Fruit fly (Drosophila melanogaster) whole organism, pupa: ENCODE measurements around the gene CG4186.

Experiments
- CG10348 ChIP-seq: fragments of 200-800 bp; sonication (Bioruptor generic); IDR thresholded peaks from 2 replicates; pipeline ENCODE4 v1.3.6; 2022; ENCODE audit warnings: missing biosample characterization, missing genetic modification characterization
- CG12605 ChIP-seq: fragments of 200-800 bp; sonication (Bioruptor generic); IDR thresholded peaks from 2 replicates; pipeline ENCODE4 v1.3.6; 2022; ENCODE audit warnings: missing biosample characterization, missing genetic modification characterization
- CG13204 ChIP-seq: fragments of 200-800 bp; sonication (Bioruptor generic); optimal IDR thresholded peaks from 2 replicates; lab custom pipeline; 2018; ENCODE audit warnings: missing biosample characterization, mild to moderate bottlenecking, missing genetic modification characterization, moderate library complexity
- CG14655 ChIP-seq: fragments of 200-800 bp; sonication (Bioruptor generic); optimal IDR thresholded peaks from 3 replicates; lab custom pipeline; 2017; ENCODE audit warnings: mild to moderate bottlenecking, missing biosample characterization, missing genetic modification reagents, missing genetic modification characterization
- CG15710 ChIP-seq: fragments of 200-800 bp; sonication (Bioruptor generic); optimal IDR thresholded peaks from 2 replicates; lab custom pipeline; 2018; ENCODE audit warnings: missing biosample characterization, mild to moderate bottlenecking, missing genetic modification characterization, moderate library complexity
- CG17806 ChIP-seq: fragments of 200-800 bp; sonication (Bioruptor generic); optimal IDR thresholded peaks from 2 replicates; lab custom pipeline; 2018; ENCODE audit warnings: missing biosample characterization, mild to moderate bottlenecking, missing genetic modification characterization, moderate library complexity
- CG32121 ChIP-seq: fragments of 200-800 bp; sonication (Bioruptor generic); IDR thresholded peaks from 2 replicates; pipeline ENCODE4 v1.3.6; 2022; ENCODE audit warnings: missing biosample characterization, missing genetic modification characterization
- CG34367 ChIP-seq: fragments of 200-800 bp; sonication (Bioruptor generic); optimal IDR thresholded peaks from 2 replicates; lab custom pipeline; 2018; ENCODE audit warnings: missing biosample characterization, mild to moderate bottlenecking, missing genetic modification characterization
- CG4496 ChIP-seq: fragments of 200-800 bp; sonication (Bioruptor generic); IDR thresholded peaks from 3 replicates; pipeline ENCODE4 v1.3.6; 2022; ENCODE audit warnings: missing biosample characterization, missing genetic modification characterization
- CG8159 ChIP-seq: fragments of 200-800 bp; sonication (Bioruptor generic); optimal IDR thresholded peaks from 3 replicates; lab custom pipeline; 2018; ENCODE audit warnings: missing biosample characterization, mild to moderate bottlenecking, missing genetic modification characterization, moderate library complexity
- CG8301 ChIP-seq: fragments of 200-800 bp; sonication (Bioruptor generic); optimal IDR thresholded peaks from 2 replicates; lab custom pipeline; 2018; ENCODE audit warnings: missing biosample characterization, mild to moderate bottlenecking, missing genetic modification characterization
- CG9948 ChIP-seq: fragments of 200-800 bp; sonication (Bioruptor generic); optimal IDR thresholded peaks from 2 replicates; lab custom pipeline; 2018; ENCODE audit warnings: missing biosample characterization, mild to moderate bottlenecking, missing genetic modification characterization, moderate library complexity
- D1 ChIP-seq: fragments of 200-800 bp; sonication (Bioruptor generic); optimal IDR thresholded peaks from 2 replicates; lab custom pipeline; 2018; ENCODE audit warnings: missing biosample characterization, mild to moderate bottlenecking, missing genetic modification characterization, moderate library complexity
- EcR ChIP-seq: fragments of 200-800 bp; sonication (Bioruptor generic); optimal IDR thresholded peaks from 3 replicates; lab custom pipeline; 2019; ENCODE audit warnings: missing biosample characterization, missing genetic modification characterization, mild to moderate bottlenecking, moderate library complexity, missing genetic modification reagents
- Ets98B ChIP-seq: fragments of 200-800 bp; sonication (Bioruptor generic); IDR thresholded peaks from 2 replicates; pipeline ENCODE4 v1.3.6; 2022; ENCODE audit warnings: missing biosample characterization, missing genetic modification characterization
- Pif1A ChIP-seq: fragments of 200-800 bp; sonication (Bioruptor generic); optimal IDR thresholded peaks from 3 replicates; lab custom pipeline; 2016; ENCODE audit warnings: missing biosample characterization, missing genetic modification characterization
- Pif1B ChIP-seq: fragments of 200-800 bp; sonication (Bioruptor generic); optimal IDR thresholded peaks from 3 replicates; lab custom pipeline; 2016; ENCODE audit warnings: missing biosample characterization, missing genetic modification characterization
- Snoo ChIP-seq: fragments of 200-800 bp; sonication (Bioruptor generic); optimal IDR thresholded peaks from 3 replicates; lab custom pipeline; 2017; ENCODE audit warnings: missing biosample characterization, mild to moderate bottlenecking, missing genetic modification characterization, inconsistent platforms
- fd96Ca ChIP-seq: fragments of 200-800 bp; sonication (Bioruptor generic); IDR thresholded peaks from 3 replicates; pipeline ENCODE4 v1.3.6; 2022; ENCODE audit warnings: missing biosample characterization, missing genetic modification characterization
- gl ChIP-seq: fragments of 200-800 bp; sonication (Bioruptor generic); optimal IDR thresholded peaks from 2 replicates; lab custom pipeline; 2018; ENCODE audit warnings: missing biosample characterization, mild to moderate bottlenecking, missing genetic modification characterization
- rn ChIP-seq: fragments of 200-800 bp; sonication (Bioruptor generic); IDR thresholded peaks from 2 replicates; pipeline ENCODE4 v1.3.6; 2022; ENCODE audit warnings: missing biosample characterization, missing genetic modification characterization

Gene CG4186

dm6 chr3L:20733530-20734257 lies 35.7 kb upstream of the CG4186 start:
- TF ChIP-seq fd96Ca (GFP tag; lab: Robert Waterston, UW) (peak; percentile 53; the same call in 1 of the 3 replicates), CG13204 (GFP tag; lab: Kevin White, UChicago) (peak; percentile 83), CG4496 (GFP tag; lab: Robert Waterston, UW) (peak; percentile 40; the same call in 1 of the 3 replicates), EcR (GFP tag; lab: Kevin White, UChicago) (peak; percentile 53), CG14655 (GFP tag; lab: Kevin White, UChicago) (peak; percentile 8), CG17806 (tag; lab: Kevin White, UChicago) (no peak), CG10348 (GFP tag; lab: Robert Waterston, UW) (no peak)

- TF ChIP-seq Ets98B (no peak), fd96Ca (GFP tag; lab: Robert Waterston, UW) (no peak), Pif1B (GFP tag; lab: Kevin White, UChicago) (no peak), CG8159 (tag; lab: Kevin White, UChicago) (no peak), CG8301 (tag; lab: Kevin White, UChicago) (no peak), CG13204 (GFP tag; lab: Kevin White, UChicago) (no peak), CG32121 (GFP tag; lab: Robert Waterston, UW) (no peak), CG9948 (tag; lab: Kevin White, UChicago) (no peak), rn (GFP tag; lab: Robert Waterston, UW) (no peak), D1 (tag; lab: Kevin White, UChicago) (no peak), CG10348 (GFP tag; lab: Robert Waterston, UW) (no peak), CG17806 (tag; lab: Kevin White, UChicago) (no peak), gl (tag; lab: Kevin White, UChicago) (no peak), Snoo (no peak), CG15710 (tag; lab: Kevin White, UChicago) (no peak), Pif1A (GFP tag; lab: Kevin White, UChicago) (no peak), EcR (GFP tag; lab: Kevin White, UChicago) (no peak), CG14655 (GFP tag; lab: Kevin White, UChicago) (no peak), CG4496 (GFP tag; lab: Robert Waterston, UW) (no peak), CG12605 (GFP tag; lab: Robert Waterston, UW) (no peak)
Observed at dm6 chr3L:20734258-20734624, 35.1 kb upstream of the CG4186 start.

dm6 chr3L:20736266-20736665 lies 33.1 kb upstream of the CG4186 start:
- TF ChIP-seq fd96Ca (GFP tag; lab: Robert Waterston, UW) = no peak
- TF ChIP-seq Pif1A (GFP tag; lab: Kevin White, UChicago) = no peak
- no peak for TF ChIP-seq EcR (GFP tag; lab: Kevin White, UChicago)
- TF ChIP-seq rn (GFP tag; lab: Robert Waterston, UW) = no peak

- TF ChIP-seq CG4496 (GFP tag; lab: Robert Waterston, UW) (0 out of 3 replicates have a peak, but pooled peaks have one; percentile 37), gl (tag; lab: Kevin White, UChicago) (peak; percentile 13), Snoo (no peak), EcR (GFP tag; lab: Kevin White, UChicago) (peak; percentile 47), CG15710 (tag; lab: Kevin White, UChicago) (no peak), CG8159 (tag; lab: Kevin White, UChicago) (peak; percentile 17)
Observed at dm6 chr3L:20737346-20737745, 32.0 kb upstream of the CG4186 start.

dm6 chr3L:20739414-20739813 lies 30.0 kb upstream of the CG4186 start, which contains the start of gene Gr77a:
Gr77a (minus strand) TSS chr3L:20739430.
- TF ChIP-seq Snoo (no peak), CG17806 (tag; lab: Kevin White, UChicago) (peak; percentile 49), fd96Ca (GFP tag; lab: Robert Waterston, UW) (no peak), Ets98B (no peak), rn (GFP tag; lab: Robert Waterston, UW) (no peak), D1 (tag; lab: Kevin White, UChicago) (no peak), CG12605 (GFP tag; lab: Robert Waterston, UW) (no peak), CG14655 (GFP tag; lab: Kevin White, UChicago) (peak; percentile 29), CG32121 (GFP tag; lab: Robert Waterston, UW) (no peak), CG8301 (tag; lab: Kevin White, UChicago) (no peak), Pif1B (GFP tag; lab: Kevin White, UChicago) (peak; percentile 38), CG10348 (GFP tag; lab: Robert Waterston, UW) (no peak), CG13204 (GFP tag; lab: Kevin White, UChicago) (no peak), CG34367 (tag; lab: Kevin White, UChicago) (peak; percentile 1), EcR (GFP tag; lab: Kevin White, UChicago) (no peak), CG9948 (tag; lab: Kevin White, UChicago) (peak; percentile 51), CG8159 (tag; lab: Kevin White, UChicago) (peak; percentile 61), CG4496 (GFP tag; lab: Robert Waterston, UW) (no peak), Pif1A (GFP tag; lab: Kevin White, UChicago) (peak; percentile 26), gl (tag; lab: Kevin White, UChicago) (no peak), CG15710 (tag; lab: Kevin White, UChicago) (peak; percentile 51)
